Worm (Caenorhabditis elegans) whole organism, late embryonic: Measurements from ENCODE around the gene T11F9.1.

Experiments
- C08G9.2 ChIP-seq: sonication (generic microtip); optimal IDR thresholded peaks from 2 replicates; lab custom pipeline; 2016; ENCODE audit warnings: mild to moderate bottlenecking, missing genetic modification characterization, moderate library complexity, missing compliant biosample characterization
- C38D4.7 ChIP-seq: fragments of 200-800 bp; sonication (Bioruptor generic); optimal IDR thresholded peaks from 2 replicates; lab custom pipeline; 2018; ENCODE audit warnings: mild to moderate bottlenecking, missing genetic modification characterization, moderate library complexity, missing compliant biosample characterization
- K02D7.2 ChIP-seq: sonication (generic microtip); optimal IDR thresholded peaks from 2 replicates; lab custom pipeline; 2017; ENCODE audit warnings: mild to moderate bottlenecking, missing genetic modification characterization, missing compliant biosample characterization
- K09A11.1 ChIP-seq: sonication (generic microtip); optimal IDR thresholded peaks from 2 replicates; lab custom pipeline; 2017; ENCODE audit warnings: antibody characterized with exemption, mild to moderate bottlenecking, missing genetic modification characterization, missing compliant biosample characterization; ENCODE audit not compliant: insufficient read depth
- ama-1 ChIP-seq: fragments of 150-350 bp; optimal IDR thresholded peaks from 2 replicates; lab custom pipeline; 2014
- ceh-19 ChIP-seq: fragments of 200-800 bp; sonication (Bioruptor generic); optimal IDR thresholded peaks from 2 replicates; lab custom pipeline; 2018; ENCODE audit warnings: mild to moderate bottlenecking, missing genetic modification characterization, missing compliant biosample characterization
- ceh-24 ChIP-seq: sonication (generic microtip); optimal IDR thresholded peaks from 2 replicates; lab custom pipeline; 2016; ENCODE audit warnings: mild to moderate bottlenecking, missing genetic modification characterization, missing compliant biosample characterization
- ceh-30 ChIP-seq: fragments of 150-350 bp; optimal IDR thresholded peaks from 2 replicates; lab custom pipeline; 2014; ENCODE audit warnings: missing biosample characterization, missing genetic modification characterization
- ceh-48 ChIP-seq: sonication (generic microtip); optimal IDR thresholded peaks from 2 replicates; lab custom pipeline; 2016; ENCODE audit warnings: missing genetic modification characterization, inconsistent platforms, missing compliant biosample characterization
- ceh-9 ChIP-seq: sonication (generic microtip); optimal IDR thresholded peaks from 2 replicates; lab custom pipeline; 2016; ENCODE audit warnings: mild to moderate bottlenecking, missing genetic modification characterization, inconsistent platforms, missing compliant biosample characterization
- dmd-4 ChIP-seq: sonication (generic microtip); optimal IDR thresholded peaks from 2 replicates; lab custom pipeline; 2016; ENCODE audit warnings: borderline replicate concordance, missing genetic modification characterization, missing compliant biosample characterization
- elt-2 ChIP-seq: sonication (generic microtip); optimal IDR thresholded peaks from 2 replicates; lab custom pipeline; 2016; ENCODE audit warnings: missing genetic modification reagents, missing genetic modification characterization, missing compliant biosample characterization
- elt-4 ChIP-seq: sonication (generic microtip); optimal IDR thresholded peaks from 2 replicates; lab custom pipeline; 2016; ENCODE audit warnings: missing genetic modification characterization, missing compliant biosample characterization
- fax-1 ChIP-seq: sonication (generic microtip); optimal IDR thresholded peaks from 2 replicates; lab custom pipeline; 2016; ENCODE audit warnings: missing genotype, missing genetic modification characterization, missing compliant biosample characterization
- fkh-10 ChIP-seq: fragments of 150-350 bp; optimal IDR thresholded peaks from 2 replicates; lab custom pipeline; 2014; ENCODE audit warnings: missing biosample characterization, missing genetic modification reagents, missing genetic modification characterization
- fkh-6 ChIP-seq: sonication (generic microtip); optimal IDR thresholded peaks from 2 replicates; lab custom pipeline; 2016; ENCODE audit warnings: missing genetic modification characterization, missing compliant biosample characterization
- gmeb-2 ChIP-seq: sonication (generic microtip); optimal IDR thresholded peaks from 2 replicates; lab custom pipeline; 2016; ENCODE audit warnings: missing genetic modification characterization, inconsistent platforms, missing compliant biosample characterization
- hlh-15 ChIP-seq: sonication (generic microtip); optimal IDR thresholded peaks from 2 replicates; lab custom pipeline; 2016; ENCODE audit warnings: missing genetic modification characterization, missing compliant biosample characterization
- hlh-30 ChIP-seq: sonication (generic microtip); optimal IDR thresholded peaks from 2 replicates; lab custom pipeline; 2017; ENCODE audit warnings: antibody characterized with exemption, missing genetic modification characterization, missing compliant biosample characterization; ENCODE audit not compliant: insufficient read depth
- hlh-6 ChIP-seq: sonication (generic microtip); optimal IDR thresholded peaks from 2 replicates; lab custom pipeline; 2016; ENCODE audit warnings: missing genotype, missing genetic modification characterization, missing compliant biosample characterization
- lim-6 ChIP-seq: sonication (generic microtip); optimal IDR thresholded peaks from 2 replicates; lab custom pipeline; 2016; ENCODE audit warnings: missing genetic modification characterization, missing compliant biosample characterization
- madf-2 ChIP-seq: sonication (generic microtip); optimal IDR thresholded peaks from 2 replicates; lab custom pipeline; 2017; ENCODE audit warnings: missing genetic modification characterization, missing compliant biosample characterization
- mec-3 ChIP-seq: sonication (generic microtip); optimal IDR thresholded peaks from 2 replicates; lab custom pipeline; 2016; ENCODE audit warnings: borderline replicate concordance, missing genetic modification characterization, missing compliant biosample characterization
- odd-2 ChIP-seq: sonication (generic microtip); optimal IDR thresholded peaks from 2 replicates; lab custom pipeline; 2017; ENCODE audit warnings: antibody characterized with exemption, mild to moderate bottlenecking, missing genetic modification characterization, missing compliant biosample characterization
- pag-3 ChIP-seq: sonication (generic microtip); optimal IDR thresholded peaks from 2 replicates; lab custom pipeline; 2016; ENCODE audit warnings: missing compliant biosample characterization, missing genetic modification characterization, borderline replicate concordance
- pax-1 ChIP-seq: fragments of 150-350 bp; optimal IDR thresholded peaks from 2 replicates; lab custom pipeline; 2014; ENCODE audit warnings: missing biosample characterization, missing genetic modification characterization
- pha-2 ChIP-seq: sonication (generic microtip); optimal IDR thresholded peaks from 2 replicates; lab custom pipeline; 2017; ENCODE audit warnings: mild to moderate bottlenecking, missing genetic modification characterization, missing compliant biosample characterization
- pha-4 ChIP-seq: fragments of 150-350 bp; optimal IDR thresholded peaks from 2 replicates; lab custom pipeline; 2018; ENCODE audit warnings: missing biosample characterization, missing genetic modification reagents, missing genetic modification characterization
- pros-1 ChIP-seq: fragments of 150-350 bp; optimal IDR thresholded peaks from 2 replicates; lab custom pipeline; 2014; ENCODE audit warnings: missing biosample characterization, missing genetic modification reagents, missing genetic modification characterization
- ref-2 ChIP-seq: sonication (generic microtip); optimal IDR thresholded peaks from 2 replicates; lab custom pipeline; 2016; ENCODE audit warnings: missing genetic modification characterization, missing compliant biosample characterization
- sox-4 ChIP-seq: sonication (generic microtip); optimal IDR thresholded peaks from 2 replicates; lab custom pipeline; 2017; ENCODE audit warnings: mild to moderate bottlenecking, missing genetic modification characterization, inconsistent platforms, missing compliant biosample characterization
- tbx-2 ChIP-seq: sonication (generic microtip); optimal IDR thresholded peaks from 2 replicates; lab custom pipeline; 2016; ENCODE audit warnings: missing genetic modification characterization, missing compliant biosample characterization
- unc-42 ChIP-seq: sonication (generic microtip); optimal IDR thresholded peaks from 2 replicates; lab custom pipeline; 2016; ENCODE audit warnings: missing genotype, missing genetic modification characterization, missing compliant biosample characterization
- unc-86 ChIP-seq: sonication (generic microtip); optimal IDR thresholded peaks from 2 replicates; lab custom pipeline; 2016; ENCODE audit warnings: missing genetic modification characterization, missing compliant biosample characterization

Gene T11F9.1

ce11 chrV:11450257-11450656, 9.1 kb upstream of the T11F9.1 start, which contains the start of gene col-156:
TSS of gene col-156 (minus strand) at chrV:11450357.
- no peak for TF ChIP-seq ama-1 (lab: Kevin White, UChicago)
- TF ChIP-seq pax-1: no peak
- TF ChIP-seq K09A11.1 (tag; lab: Kevin White, UChicago): no peak
- no peak for TF ChIP-seq sox-4
- no peak for TF ChIP-seq elt-4 (tag; lab: Kevin White, UChicago)
- TF ChIP-seq hlh-6 (tag; lab: Kevin White, UChicago): no peak
- no peak for TF ChIP-seq ceh-19 (GFP tag; lab: Kevin White, UChicago)
- no peak for TF ChIP-seq elt-2 (tag; lab: Kevin White, UChicago)
- no peak for TF ChIP-seq pha-4 (tag; lab: Kevin White, UChicago)
- no peak for TF ChIP-seq odd-2 (tag; lab: Kevin White, UChicago)
- no peak for TF ChIP-seq pros-1
- TF ChIP-seq fkh-10 (GFP tag; lab: Kevin White, UChicago): no peak
- no peak for TF ChIP-seq gmeb-2 (tag; lab: Kevin White, UChicago)
- TF ChIP-seq ceh-9: no peak
- TF ChIP-seq fkh-6 (tag; lab: Kevin White, UChicago): no peak
- no peak for TF ChIP-seq ceh-48
- no peak for TF ChIP-seq hlh-15
- no peak for TF ChIP-seq C08G9.2 (tag; lab: Kevin White, UChicago)
- TF ChIP-seq pag-3 (tag; lab: Kevin White, UChicago): no peak

ce11 chrV:11454917-11455316, 4.4 kb upstream of the T11F9.1 start:
- TF ChIP-seq C38D4.7 (GFP tag; lab: Kevin White, UChicago) (no peak), pag-3 (tag; lab: Kevin White, UChicago) (no peak), unc-42 (tag; lab: Kevin White, UChicago) (peak; percentile 61)

- TF ChIP-seq tbx-2 (tag; lab: Kevin White, UChicago) (no peak), elt-4 (tag; lab: Kevin White, UChicago) (peak; percentile 2)
Measured at ce11 chrV:11462963-11463453, 3.7 kb downstream of the T11F9.1 start, which contains the start of gene zipt-16. TSS of gene zipt-16 (plus strand) at chrV:11463013.

ce11 chrV:11470210-11470713, 10.9 kb downstream of the T11F9.1 start, which contains the start of gene aat-6:
TSS of gene aat-6 (minus strand) at chrV:11470663.
- TF ChIP-seq elt-4 (tag; lab: Kevin White, UChicago): no peak
- TF ChIP-seq K02D7.2: no peak
- TF ChIP-seq ceh-24 (tag; lab: Kevin White, UChicago): no peak
- no peak for TF ChIP-seq hlh-30 (tag; lab: Kevin White, UChicago)
- no peak for TF ChIP-seq tbx-2 (tag; lab: Kevin White, UChicago)
- TF ChIP-seq ceh-9: no peak
- no peak for TF ChIP-seq hlh-15
- no peak for TF ChIP-seq ref-2 (tag; lab: Kevin White, UChicago)
- no peak for TF ChIP-seq mec-3 (tag; lab: Kevin White, UChicago)
- no peak for TF ChIP-seq madf-2 (tag; lab: Kevin White, UChicago)
- no peak for TF ChIP-seq fax-1 (tag; lab: Kevin White, UChicago)
- no peak for TF ChIP-seq pha-2 (tag; lab: Kevin White, UChicago)
- TF ChIP-seq unc-86 (tag; lab: Kevin White, UChicago): no peak
- TF ChIP-seq ceh-30: no peak
- no peak for TF ChIP-seq lim-6
- TF ChIP-seq odd-2 (tag; lab: Kevin White, UChicago): no peak
- no peak for TF ChIP-seq unc-42 (tag; lab: Kevin White, UChicago)
- no peak for TF ChIP-seq C08G9.2 (tag; lab: Kevin White, UChicago)
- no peak for TF ChIP-seq dmd-4 (tag; lab: Kevin White, UChicago)
